Worm (Caenorhabditis elegans) whole organism, L2 larva: Measurements from ENCODE around the gene F44E2.4.

Experiments used
- C34F6.9 ChIP-seq: fragments of 150-350 bp; optimal IDR thresholded peaks from 2 replicates; lab custom pipeline; 2014; ENCODE audit warnings: missing biosample characterization, missing genetic modification characterization
- F13H6.1 ChIP-seq: sonication (generic microtip); optimal IDR thresholded peaks from 2 replicates; lab custom pipeline; 2016; ENCODE audit warnings: missing genetic modification characterization, missing compliant biosample characterization
- R02D3.7 ChIP-seq: fragments of 150-350 bp; optimal IDR thresholded peaks from 2 replicates; lab custom pipeline; 2014; ENCODE audit warnings: missing biosample characterization, missing genetic modification characterization
- Y55F3AM.14 ChIP-seq: fragments of 200-800 bp; sonication (Bioruptor generic); optimal IDR thresholded peaks from 2 replicates; lab custom pipeline; 2018; ENCODE audit warnings: mild to moderate bottlenecking, missing genetic modification characterization, missing compliant biosample characterization
- alr-1 ChIP-seq: fragments of 150-350 bp; optimal IDR thresholded peaks from 2 replicates; lab custom pipeline; 2014; ENCODE audit warnings: missing biosample characterization, missing genetic modification characterization
- ama-1 ChIP-seq: fragments of 150-350 bp; optimal IDR thresholded peaks from 2 replicates; lab custom pipeline; 2018; ENCODE audit warnings: inconsistent platforms
- ceh-16 ChIP-seq: fragments of 150-350 bp; optimal IDR thresholded peaks from 2 replicates; lab custom pipeline; 2014; ENCODE audit warnings: missing biosample characterization, missing genetic modification characterization
- crh-2 ChIP-seq: sonication (generic microtip); optimal IDR thresholded peaks from 2 replicates; lab custom pipeline; 2017; ENCODE audit warnings: missing biosample characterization, missing genetic modification characterization
- dmd-4 ChIP-seq: sonication (generic microtip); optimal IDR thresholded peaks from 2 replicates; lab custom pipeline; 2017; ENCODE audit warnings: missing biosample characterization, missing genetic modification characterization
- egl-27 ChIP-seq: sonication (generic microtip); optimal IDR thresholded peaks from 3 replicates; lab custom pipeline; 2017; ENCODE audit warnings: missing biosample characterization, missing genetic modification reagents, missing genetic modification characterization
- elt-3 ChIP-seq: sonication (generic microtip); optimal IDR thresholded peaks from 2 replicates; lab custom pipeline; 2017; ENCODE audit warnings: missing biosample characterization, missing genetic modification characterization
- fos-1 ChIP-seq: fragments of 150-350 bp; optimal IDR thresholded peaks from 2 replicates; lab custom pipeline; 2014; ENCODE audit warnings: missing biosample characterization, missing genetic modification characterization
- gmeb-1 ChIP-seq: fragments of 150-350 bp; optimal IDR thresholded peaks from 2 replicates; lab custom pipeline; 2014; ENCODE audit warnings: missing biosample characterization, missing genetic modification characterization
- lin-11 ChIP-seq: fragments of 150-350 bp; sonication (generic microtip); optimal IDR thresholded peaks from 2 replicates; lab custom pipeline; 2014; ENCODE audit warnings: missing biosample characterization, missing genetic modification characterization, inconsistent platforms, mixed read lengths
- lin-13 ChIP-seq: fragments of 150-350 bp; optimal IDR thresholded peaks from 2 replicates; lab custom pipeline; 2014; ENCODE audit warnings: missing biosample characterization, missing genetic modification reagents, missing genetic modification characterization
- lin-39 ChIP-seq: fragments of 150-350 bp; optimal IDR thresholded peaks from 2 replicates; lab custom pipeline; 2014; ENCODE audit warnings: missing biosample characterization, missing genetic modification reagents, missing genetic modification characterization
- lsy-2 ChIP-seq, 2 experiments: fragments of 150-350 bp in 1 of 2; sonication (generic microtip) in 1 of 2; optimal IDR thresholded peaks; 2 replicates each; lab custom pipeline; 2014 to 2017; ENCODE audit warnings: missing biosample characterization in 2 of 2, missing genetic modification characterization in 2 of 2
- mab-5 ChIP-seq: fragments of 150-350 bp; optimal IDR thresholded peaks from 2 replicates; lab custom pipeline; 2014; ENCODE audit warnings: missing biosample characterization, missing genetic modification characterization
- mbf-1 ChIP-seq: sonication (generic microtip); optimal IDR thresholded peaks from 2 replicates; lab custom pipeline; 2017; ENCODE audit warnings: missing biosample characterization, missing genetic modification characterization
- mdl-1 ChIP-seq, 2 experiments: fragments of 150-350 bp in 1 of 2; sonication (generic microtip) in 1 of 2; optimal IDR thresholded peaks; 2 replicates each; lab custom pipeline; 2017; ENCODE audit warnings: missing biosample characterization in 2 of 2, missing genetic modification characterization in 2 of 2
- nhr-10 ChIP-seq: sonication (generic microtip); optimal IDR thresholded peaks from 2 replicates; lab custom pipeline; 2017; ENCODE audit warnings: missing biosample characterization, missing genetic modification characterization
- nhr-11 ChIP-seq: fragments of 150-350 bp; optimal IDR thresholded peaks from 2 replicates; lab custom pipeline; 2014; ENCODE audit warnings: missing biosample characterization, missing genetic modification characterization
- nhr-12 ChIP-seq: fragments of 150-350 bp; optimal IDR thresholded peaks from 2 replicates; lab custom pipeline; 2014; ENCODE audit warnings: missing biosample characterization, missing genetic modification characterization
- nhr-23 ChIP-seq: fragments of 150-350 bp; optimal IDR thresholded peaks from 2 replicates; lab custom pipeline; 2014; ENCODE audit warnings: missing biosample characterization, missing genetic modification reagents, missing genetic modification characterization
- nhr-237 ChIP-seq: fragments of 150-350 bp; optimal IDR thresholded peaks from 2 replicates; lab custom pipeline; 2014; ENCODE audit warnings: missing biosample characterization, missing genetic modification characterization
- nhr-25 ChIP-seq: fragments of 150-350 bp; sonication (generic microtip); optimal IDR thresholded peaks from 3 replicates; lab custom pipeline; 2014; ENCODE audit warnings: missing biosample characterization, missing genetic modification characterization
- nhr-77 ChIP-seq: fragments of 150-350 bp; optimal IDR thresholded peaks from 2 replicates; lab custom pipeline; 2014; ENCODE audit warnings: missing biosample characterization, missing genetic modification characterization
- sem-4 ChIP-seq: fragments of 150-350 bp; optimal IDR thresholded peaks from 2 replicates; lab custom pipeline; 2014; ENCODE audit warnings: missing biosample characterization, missing genetic modification reagents, missing genetic modification characterization
- sma-3 ChIP-seq: sonication (generic microtip); optimal IDR thresholded peaks from 2 replicates; lab custom pipeline; 2016; ENCODE audit warnings: missing genetic modification reagents, missing genetic modification characterization, missing compliant biosample characterization
- snpc-4 ChIP-seq: fragments of 150-350 bp; optimal IDR thresholded peaks from 2 replicates; lab custom pipeline; 2014; ENCODE audit warnings: missing biosample characterization, missing genetic modification characterization
- unc-39 ChIP-seq: fragments of 150-350 bp; optimal IDR thresholded peaks from 2 replicates; lab custom pipeline; 2014; ENCODE audit warnings: missing biosample characterization, missing genetic modification characterization
- unc-55 ChIP-seq: fragments of 150-350 bp; sonication (generic microtip); optimal IDR thresholded peaks from 3 replicates; lab custom pipeline; 2014; ENCODE audit warnings: missing biosample characterization, missing genetic modification reagents, missing genetic modification characterization
- unc-62 ChIP-seq: fragments of 150-350 bp; optimal IDR thresholded peaks from 2 replicates; lab custom pipeline; 2014; ENCODE audit warnings: missing biosample characterization, missing genetic modification reagents, missing genetic modification characterization
- zag-1 ChIP-seq: fragments of 150-350 bp; optimal IDR thresholded peaks from 2 replicates; lab custom pipeline; 2014; ENCODE audit warnings: missing biosample characterization, missing genetic modification characterization
- ztf-11 ChIP-seq: sonication (generic microtip); optimal IDR thresholded peaks from 2 replicates; lab custom pipeline; 2017; ENCODE audit warnings: missing biosample characterization, missing genetic modification characterization
- ztf-4 ChIP-seq: fragments of 150-350 bp; optimal IDR thresholded peaks from 2 replicates; lab custom pipeline; 2014; ENCODE audit warnings: missing biosample characterization, missing genetic modification characterization

The F44E2.4 gene

ce11 chrIII:8831059-8831750 lies 7.0 kb downstream of the F44E2.4 start, which contains the start of gene F44E2.10:
Gene F44E2.10, minus strand, starts transcription at chrIII:8831109.
- TF ChIP-seq C34F6.9 (tag; lab: Kevin White, UChicago) (no peak), zag-1 (tag; lab: Kevin White, UChicago) (no peak), Y55F3AM.14 (GFP tag; lab: Kevin White, UChicago) (no peak), nhr-10 (tag; lab: Kevin White, UChicago) (no peak), nhr-11 (tag; lab: Kevin White, UChicago) (no peak), snpc-4 (tag; lab: Kevin White, UChicago) (no peak), dmd-4 (no peak), elt-3 (tag; lab: Kevin White, UChicago) (no peak), lsy-2 (tag; optimal IDR thresholded peaks at IDR 0.05; lab: Kevin White, UChicago) (no peak), nhr-12 (no peak), mdl-1 (tag; optimal IDR thresholded peaks at IDR 0.05; lab: Kevin White, UChicago) (no peak), sma-3 (GFP tag; lab: Kevin White, UChicago) (no peak), nhr-237 (tag; lab: Kevin White, UChicago) (no peak), F13H6.1 (no peak), lin-11 (tag; lab: Kevin White, UChicago) (no peak), fos-1 (no peak)

ce11 chrIII:8829245-8829644 lies 9.0 kb downstream of the F44E2.4 start, which contains the start of gene F44E2.3:
Gene F44E2.3, minus strand, starts transcription at chrIII:8829305.
- TF ChIP-seq mbf-1 (tag; lab: Kevin White, UChicago) (no peak), F13H6.1 (no peak), dmd-4 (no peak), fos-1 (peak; percentile 1), mab-5 (tag; lab: Kevin White, UChicago) (no peak), C34F6.9 (tag; lab: Kevin White, UChicago) (peak; percentile 10), unc-55 (GFP tag; lab: Kevin White, UChicago) (peak; percentile 38), lin-11 (tag; lab: Kevin White, UChicago) (no peak), Y55F3AM.14 (GFP tag; lab: Kevin White, UChicago) (no peak), sem-4 (no peak), egl-27 (tag; lab: Kevin White, UChicago) (no peak)

ce11 chrIII:8827128-8827527 lies 11.1 kb downstream of the F44E2.4 start, which contains the start of gene F54F2.9:
Gene F54F2.9, minus strand, starts transcription at chrIII:8827228.
- TF ChIP-seq fos-1 (no peak), nhr-23 (tag; lab: Kevin White, UChicago) (no peak), unc-55 (GFP tag; lab: Kevin White, UChicago) (no peak), elt-3 (tag; lab: Kevin White, UChicago) (no peak), gmeb-1 (tag; lab: Kevin White, UChicago) (no peak), alr-1 (tag; lab: Kevin White, UChicago) (no peak), crh-2 (no peak), ztf-11 (tag; lab: Kevin White, UChicago) (no peak), unc-39 (no peak), ceh-16 (tag; lab: Kevin White, UChicago) (no peak), nhr-25 (tag; lab: Kevin White, UChicago) (no peak), sma-3 (GFP tag; lab: Kevin White, UChicago) (no peak), F13H6.1 (no peak), lin-39 (no peak), Y55F3AM.14 (GFP tag; lab: Kevin White, UChicago) (no peak), nhr-12 (no peak), ama-1 (lab: Kevin White, UChicago) (no peak), dmd-4 (no peak)

ce11 chrIII:8824556-8824955 lies 13.7 kb downstream of the F44E2.4 start:
- TF ChIP-seq Y55F3AM.14 (GFP tag; lab: Kevin White, UChicago) (no peak), sma-3 (GFP tag; lab: Kevin White, UChicago) (no peak), unc-62 (no peak), nhr-237 (tag; lab: Kevin White, UChicago) (no peak), mbf-1 (tag; lab: Kevin White, UChicago) (no peak), R02D3.7 (no peak), ztf-4 (tag; lab: Kevin White, UChicago) (no peak), lsy-2 (tag; optimal IDR thresholded peaks at IDR 0.05; lab: Kevin White, UChicago) (no peak), egl-27 (tag; lab: Kevin White, UChicago) (no peak), ama-1 (lab: Kevin White, UChicago) (no peak), nhr-77 (no peak), lin-11 (tag; lab: Kevin White, UChicago) (no peak), nhr-12 (no peak), lin-13 (GFP tag; lab: Kevin White, UChicago) (no peak)
- TF ChIP-seq, all 48 proteins: peak for 0
